Worm (Caenorhabditis elegans): Measurements from ENCODE around the gene F46G11.6.

DNA sequence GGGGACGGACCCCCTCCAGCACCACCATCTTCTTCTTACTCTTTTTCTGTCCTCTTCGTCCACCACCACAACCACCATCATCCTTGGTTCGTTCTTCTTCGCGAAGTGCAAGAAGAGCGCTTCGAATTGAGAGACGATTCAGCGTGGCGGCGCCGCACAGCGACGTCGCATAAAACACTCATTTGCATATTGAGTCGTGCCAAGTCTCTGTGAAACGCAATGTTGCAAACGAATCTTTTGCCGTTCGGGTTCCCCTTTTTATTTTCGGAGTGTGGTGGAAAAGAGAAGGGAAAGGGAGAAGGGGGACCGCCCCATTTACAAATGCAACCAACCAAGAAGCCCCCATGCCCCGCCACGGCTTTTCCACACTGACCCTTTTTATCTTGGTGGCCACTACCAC is 30.1 kb downstream of the F46G11.6 start:
- TF ChIP-seq ztf-29 (GFP tag; IDR thresholded peaks at IDR 0.05): 0 out of 2 replicates have a peak, but pooled peaks have one; percentile 29
- TF ChIP-seq flt-1 (GFP tag; IDR thresholded peaks at IDR 0.05): no peak
- 0 out of 2 replicates have a peak, but pooled peaks have one; percentile 22 for TF ChIP-seq tab-1 (GFP tag; IDR thresholded peaks at IDR 0.05)
- TF ChIP-seq klf-2 (GFP tag; conservative IDR thresholded peaks at IDR 0.05): no peak
